Worm (Caenorhabditis elegans) whole organism, early embryonic: ENCODE results near the gene athp-1.

Experiments used
- B0310.2 ChIP-seq: sonication (generic microtip); optimal IDR thresholded peaks from 2 replicates; lab custom pipeline; 2016; ENCODE audit warnings: mild to moderate bottlenecking, missing genetic modification characterization, missing compliant biosample characterization
- aly-1 ChIP-seq: sonication (generic microtip); optimal IDR thresholded peaks from 2 replicates; lab custom pipeline; 2016; ENCODE audit warnings: missing genetic modification characterization, missing compliant biosample characterization
- ama-1 ChIP-seq: fragments of 150-350 bp; optimal IDR thresholded peaks from 2 replicates; lab custom pipeline; 2014
- ceh-36 ChIP-seq: sonication (generic microtip); optimal IDR thresholded peaks from 2 replicates; lab custom pipeline; 2016; ENCODE audit warnings: missing genetic modification characterization, inconsistent platforms, missing compliant biosample characterization
- flt-1 ChIP-seq: fragments of 200-800 bp; sonication (Bioruptor generic); IDR thresholded peaks from 2 replicates; pipeline ENCODE4 v1.3.6; 2022; ENCODE audit warnings: missing genetic modification characterization, missing compliant biosample characterization
- hmbx-1 ChIP-seq: sonication (generic microtip); optimal IDR thresholded peaks from 2 replicates; lab custom pipeline; 2016; ENCODE audit warnings: mild to moderate bottlenecking, missing genetic modification characterization, missing compliant biosample characterization
- hmg-4 ChIP-seq: fragments of 200-800 bp; sonication (Bioruptor generic); optimal IDR thresholded peaks from 2 replicates; lab custom pipeline; 2018; ENCODE audit warnings: mild to moderate bottlenecking, missing genetic modification characterization, missing compliant biosample characterization
- pes-1 ChIP-seq: fragments of 200-800 bp; sonication (Bioruptor generic); IDR thresholded peaks from 2 replicates; pipeline ENCODE4 v1.3.6; 2022; ENCODE audit warnings: missing genetic modification reagents, missing genetic modification characterization, missing compliant biosample characterization
- sea-1 ChIP-seq: fragments of 200-800 bp; sonication (Bioruptor generic); conservative IDR thresholded peaks from 2 replicates; pipeline ENCODE4 v1.3.6; 2022; ENCODE audit warnings: missing genetic modification characterization, missing compliant biosample characterization
- tbx-11 ChIP-seq: fragments of 200-800 bp; sonication (Bioruptor generic); IDR thresholded peaks from 2 replicates; pipeline ENCODE4 v1.3.6; 2022; ENCODE audit warnings: missing genetic modification characterization, missing compliant biosample characterization
- tra-4 ChIP-seq: sonication (generic microtip); optimal IDR thresholded peaks from 2 replicates; lab custom pipeline; 2017; ENCODE audit warnings: missing genetic modification characterization, missing compliant biosample characterization

DNA sequence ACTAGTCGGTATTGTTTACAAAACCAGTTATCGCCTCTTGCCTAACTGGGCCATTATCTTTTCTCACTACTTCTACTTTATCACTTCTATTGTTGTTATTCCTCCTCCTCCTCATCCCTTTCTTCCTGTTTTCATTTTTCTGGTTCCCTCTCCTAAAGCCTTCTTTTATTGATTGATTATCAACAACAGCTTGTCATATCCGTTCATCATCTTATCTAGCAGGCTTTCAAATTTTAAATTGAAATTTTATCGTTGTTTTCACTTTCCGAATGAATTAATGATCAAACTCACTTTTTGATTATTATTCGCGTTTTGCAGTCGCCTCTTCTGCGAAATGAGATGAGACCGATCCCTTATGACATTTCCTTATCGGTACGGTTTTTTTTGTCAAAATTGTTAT is 29.6 kb downstream of the athp-1 start, which contains the start of gene cut-6:
- TF ChIP-seq flt-1 (GFP tag; lab: Robert Waterston, UW) (no peak), ama-1 (lab: Kevin White, UChicago) (no peak), hmg-4 (GFP tag; lab: Kevin White, UChicago) (no peak), ceh-36 (no peak), sea-1 (no peak), aly-1 (no peak), hmbx-1 (no peak), tra-4 (tag; lab: Kevin White, UChicago) (no peak), pes-1 (no peak), tbx-11 (GFP tag; lab: Robert Waterston, UW) (no peak), B0310.2 (tag; lab: Kevin White, UChicago) (no peak)
